Worm (Caenorhabditis elegans) whole organism, mixed stage, embryonic: ENCODE measurements around the gene F43C11.1.

Experiments used
- drap-1 ChIP-seq: fragments of 200-800 bp; sonication (Bioruptor generic); optimal IDR thresholded peaks from 3 replicates; lab custom pipeline; 2018; ENCODE audit warnings: mild to moderate bottlenecking, missing genetic modification characterization, missing compliant biosample characterization
- elt-3 ChIP-seq: fragments of 150-350 bp; optimal IDR thresholded peaks from 2 replicates; lab custom pipeline; 2014; ENCODE audit warnings: missing biosample characterization, missing genetic modification characterization
- ham-2 ChIP-seq: fragments of 200-800 bp; sonication (Bioruptor generic); optimal IDR thresholded peaks from 2 replicates; lab custom pipeline; 2018; ENCODE audit warnings: mild to moderate bottlenecking, missing genetic modification characterization, missing compliant biosample characterization
- lin-32 ChIP-seq: fragments of 200-800 bp; sonication (Bioruptor generic); optimal IDR thresholded peaks from 2 replicates; lab custom pipeline; 2018; ENCODE audit warnings: mild to moderate bottlenecking, missing genetic modification characterization, missing compliant biosample characterization
- lsy-2 ChIP-seq: fragments of 150-350 bp; optimal IDR thresholded peaks from 2 replicates; lab custom pipeline; 2014; ENCODE audit warnings: missing biosample characterization, missing genetic modification characterization
- mep-1 ChIP-seq: fragments of 150-350 bp; optimal IDR thresholded peaks from 2 replicates; lab custom pipeline; 2017; ENCODE audit warnings: missing biosample characterization, missing genetic modification reagents, missing genetic modification characterization, inconsistent platforms
- nhr-12 ChIP-seq: fragments of 150-350 bp; optimal IDR thresholded peaks from 2 replicates; lab custom pipeline; 2014; ENCODE audit warnings: missing biosample characterization, missing genetic modification characterization
- nhr-2 ChIP-seq: fragments of 150-350 bp; optimal IDR thresholded peaks from 2 replicates; lab custom pipeline; 2014; ENCODE audit warnings: missing biosample characterization, missing genetic modification characterization
- pha-4 ChIP-seq: fragments of 150-350 bp; optimal IDR thresholded peaks from 2 replicates; lab custom pipeline; 2018; ENCODE audit warnings: missing biosample characterization, missing genetic modification reagents, missing genetic modification characterization
- snpc-4 ChIP-seq: fragments of 150-350 bp; optimal IDR thresholded peaks from 2 replicates; lab custom pipeline; 2014; ENCODE audit warnings: missing biosample characterization, missing genetic modification characterization

ce11 chrII:2320097-2320496 lies 36.8 kb upstream of the F43C11.1 start, which contains the start of gene ZK1240.3:
- TF ChIP-seq lsy-2 (no peak), mep-1 (tag; lab: Kevin White, UChicago) (no peak), drap-1 (GFP tag; lab: Kevin White, UChicago) (no peak), nhr-12 (tag; lab: Kevin White, UChicago) (no peak), pha-4 (no peak), snpc-4 (tag; lab: Kevin White, UChicago) (no peak), elt-3 (no peak), ham-2 (GFP tag; lab: Kevin White, UChicago) (no peak), nhr-2 (tag; lab: Kevin White, UChicago) (no peak), lin-32 (GFP tag; lab: Kevin White, UChicago) (no peak)
